Fruit fly (Drosophila melanogaster) whole organism, larva: ENCODE data around the gene Scox.
A peak's percentile ranks its signal among the peaks of the same experiment; 100 is the strongest.

Experiments
- noc ChIP-seq: fragments of 200-800 bp; sonication (Bioruptor generic); optimal IDR thresholded peaks from 3 replicates; lab custom pipeline; 2019; ENCODE audit warnings: missing biosample characterization, mild to moderate bottlenecking, missing genetic modification characterization, moderate library complexity

The Scox gene

DNA sequence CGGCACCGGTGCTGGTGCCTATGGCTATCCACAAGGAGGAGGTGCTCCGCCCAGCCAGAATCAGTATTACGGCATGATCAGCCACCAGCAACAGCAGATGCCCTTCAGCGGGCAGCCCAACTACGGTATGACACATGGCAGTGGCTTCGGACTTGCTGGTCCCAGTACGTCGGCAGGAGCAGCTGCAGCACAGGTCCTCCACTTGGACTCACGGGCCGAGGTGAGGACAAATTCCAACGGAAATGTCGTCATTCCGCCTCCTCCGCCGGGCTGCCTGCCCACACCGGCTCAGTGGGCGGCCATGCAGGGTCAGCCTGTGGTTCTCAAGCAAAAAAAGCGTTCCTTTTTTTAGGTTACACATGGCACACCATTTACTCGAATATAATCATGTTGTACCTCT lies 2.8 kb downstream of the Scox start:
- no peak for TF ChIP-seq noc (tag; lab: Kevin White, UChicago)

DNA sequence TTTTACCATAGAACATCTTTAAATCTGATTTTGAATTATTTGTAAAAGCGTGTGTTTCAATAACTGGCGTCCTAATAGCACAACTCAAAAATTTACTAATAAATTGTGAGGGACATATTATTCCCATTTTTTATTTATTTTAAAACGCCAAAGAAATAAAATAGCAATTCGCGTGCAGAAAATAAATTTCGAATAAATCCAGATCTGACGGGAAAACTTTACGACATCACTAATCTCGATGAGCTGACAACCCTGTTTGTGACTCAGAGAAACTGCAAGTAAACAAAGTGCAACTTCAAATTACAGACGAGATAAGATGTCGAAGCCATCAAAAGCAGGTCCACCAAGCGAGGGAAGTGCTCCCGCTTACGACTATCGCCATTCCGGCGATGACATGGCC lies 3.3 kb downstream of the Scox start, which contains the start of gene CG34125:
Gene CG34125, plus strand, starts transcription at position 254 of the 400 bp plus-strand sequence.
- no peak for TF ChIP-seq noc (tag; lab: Kevin White, UChicago)

DNA sequence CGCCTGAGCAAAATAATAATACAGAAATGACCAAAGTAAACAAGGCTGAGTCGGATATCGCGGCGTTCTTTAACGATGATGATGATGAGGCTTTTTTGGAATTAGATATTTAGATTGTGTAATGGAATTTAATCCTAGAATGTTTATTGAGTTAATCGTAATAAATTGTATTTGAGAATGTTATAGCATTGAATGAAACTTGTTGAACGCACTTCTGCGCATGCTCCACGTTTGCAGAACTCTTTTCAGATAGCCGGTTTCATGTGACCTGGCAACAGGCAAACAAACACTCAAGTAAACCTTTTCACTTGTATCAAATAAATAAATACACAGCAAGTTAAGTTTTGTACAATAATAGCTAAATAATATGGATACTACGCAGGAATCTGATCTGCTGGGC lies 10.6 kb downstream of the Scox start, which contains the start of gene CG34124:
Gene CG34124, plus strand, starts transcription at position 301 of the 400 bp plus-strand sequence.
- no peak for TF ChIP-seq noc (tag; lab: Kevin White, UChicago)

DNA sequence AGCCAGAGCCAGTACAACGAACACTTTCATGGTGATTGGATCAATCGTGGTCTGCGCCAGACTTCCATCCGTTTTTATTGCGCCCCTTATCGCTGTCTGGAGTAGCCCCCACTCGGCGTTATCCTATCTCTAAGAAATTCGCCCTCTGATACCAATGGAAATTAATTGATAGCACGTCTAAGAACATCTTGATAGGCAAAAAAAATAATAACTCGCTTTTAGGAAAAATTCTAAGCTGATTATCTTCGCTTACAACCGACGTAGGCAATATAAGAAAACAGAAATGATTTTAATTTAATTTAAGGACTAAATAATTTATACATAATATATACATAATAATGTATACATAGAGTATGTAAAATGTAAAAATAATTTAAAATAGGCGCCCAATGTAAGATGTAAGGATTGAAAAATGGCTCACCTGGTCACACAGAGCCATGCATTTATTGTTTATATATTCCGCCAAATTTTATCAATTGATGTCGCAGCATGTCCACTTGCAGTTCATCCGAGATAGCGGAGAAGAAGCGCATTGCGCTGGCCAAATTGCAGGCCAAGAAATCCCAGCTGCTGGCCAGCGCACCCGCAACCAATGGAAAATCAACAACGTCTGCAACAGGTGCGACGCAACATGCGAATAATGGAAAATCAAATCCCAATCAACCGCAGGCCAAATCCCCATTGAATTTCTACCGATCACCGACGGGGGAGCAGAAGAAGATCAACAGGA lies 13.5 kb downstream of the Scox start, which contains the start of the genes Jon25Bi and Marcal1:
Gene Jon25Bi, minus strand, starts transcription at position 51 of the 730 bp plus-strand sequence.
Gene Marcal1, plus strand, starts transcription at position 416 of the 730 bp plus-strand sequence.
- no peak for TF ChIP-seq noc (tag; lab: Kevin White, UChicago)

DNA sequence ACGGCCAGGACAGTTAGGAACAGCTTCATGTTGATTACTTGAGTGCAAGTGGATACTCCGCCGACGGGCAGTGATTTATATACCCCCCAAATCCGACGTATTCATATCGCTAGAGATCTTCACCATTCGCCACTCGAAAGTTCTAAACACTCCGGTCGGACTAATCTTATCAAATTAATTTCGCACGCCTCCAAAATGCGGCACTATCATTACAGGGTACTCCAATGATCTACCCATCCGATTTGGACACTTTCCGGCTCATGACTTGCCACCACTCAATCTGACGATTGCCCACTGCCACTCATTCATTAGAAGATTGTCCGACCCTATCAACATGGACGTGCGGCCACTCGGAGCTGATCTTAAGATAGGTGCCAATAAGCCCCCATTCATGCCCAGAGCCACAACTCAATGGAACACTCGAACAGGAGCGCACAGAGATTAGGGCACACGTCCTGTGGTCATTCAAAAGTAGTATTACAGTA lies 15.6 kb downstream of the Scox start, which contains the start of gene Jon25Bii:
Gene Jon25Bii, minus strand, starts transcription at position 51 of the 485 bp plus-strand sequence.
- TF ChIP-seq noc (tag; lab: Kevin White, UChicago): no peak

DNA sequence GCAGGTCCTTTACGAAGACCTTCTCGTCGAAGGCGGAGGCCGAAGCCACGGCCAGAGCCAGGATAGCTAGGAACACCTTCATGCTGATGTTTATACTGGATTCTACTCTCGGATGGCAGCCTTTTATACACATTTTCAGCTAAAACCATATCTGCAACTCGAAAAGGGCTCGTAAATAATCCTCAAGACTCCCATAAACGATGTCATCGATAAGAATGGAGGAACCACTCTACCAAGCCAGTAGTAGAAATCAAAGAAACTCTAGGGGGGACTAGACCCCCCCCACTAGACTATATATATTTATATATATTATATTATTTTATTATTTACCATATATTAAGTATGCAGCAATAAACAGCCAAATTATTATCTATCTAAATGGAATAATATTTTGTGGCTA lies 18.1 kb downstream of the Scox start, which contains the start of gene Jon25Biii:
Gene Jon25Biii, minus strand, starts transcription at position 101 of the 400 bp plus-strand sequence.
- peak; percentile 28 for TF ChIP-seq noc (tag; lab: Kevin White, UChicago)

DNA sequence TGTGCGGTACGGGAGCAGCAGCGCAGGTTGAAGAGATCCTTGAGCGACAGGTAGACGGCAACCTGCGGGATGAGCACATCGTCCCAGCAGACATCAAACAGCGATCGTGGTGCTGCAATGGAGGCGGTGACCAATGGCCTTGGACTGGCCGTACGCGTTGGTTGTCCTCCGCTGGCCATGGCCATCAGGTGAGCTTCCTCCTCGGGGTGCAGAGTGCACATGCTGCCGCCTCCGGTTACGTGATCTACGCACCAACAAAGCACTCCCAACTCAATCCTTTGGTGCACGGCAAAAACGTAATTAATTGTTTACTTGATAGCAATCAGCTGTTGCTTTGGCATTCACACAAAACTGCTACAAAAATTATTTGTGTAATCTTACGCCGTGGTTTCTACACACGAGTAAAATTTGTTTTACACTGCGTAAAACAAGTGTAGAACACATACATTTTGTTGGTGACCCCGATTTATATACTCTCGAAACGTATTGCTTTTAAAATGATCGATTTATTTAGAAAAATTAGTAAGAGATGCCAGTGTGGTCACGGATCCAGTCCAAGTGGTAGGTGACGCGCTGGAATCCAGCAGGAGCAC lies 19.2 kb downstream of the Scox start, which contains the start of gene jet:
Gene jet, minus strand, starts transcription at position 332 of the 593 bp plus-strand sequence.
- TF ChIP-seq noc (tag; lab: Kevin White, UChicago): no peak

DNA sequence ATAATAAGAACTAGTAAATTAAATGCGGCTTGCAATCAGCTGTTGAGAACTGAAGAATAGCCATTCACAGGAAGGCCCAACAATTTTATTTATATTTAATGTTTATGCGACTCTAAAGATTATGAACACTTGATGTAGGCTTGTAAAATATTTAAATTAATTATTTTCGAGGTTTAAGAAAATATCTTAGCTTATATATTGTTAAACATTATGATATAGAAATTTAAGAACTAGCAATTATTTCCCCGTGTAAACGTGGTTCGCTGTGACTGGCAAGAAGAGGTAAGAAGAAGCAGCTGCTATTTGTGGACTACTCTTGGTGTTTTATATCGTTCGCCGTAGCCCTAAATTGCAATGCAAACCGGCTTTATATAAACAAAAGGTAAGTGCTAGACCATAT lies 23.4 kb downstream of the Scox start, which contains the start of the genes mRpL24 and betaggt-I:
Gene mRpL24, minus strand, starts transcription at position 62 of the 400 bp plus-strand sequence.
Gene betaggt-I, plus strand, starts transcription at position 280 of the 400 bp plus-strand sequence.
- peak; percentile 97 for TF ChIP-seq noc (tag; lab: Kevin White, UChicago)

DNA sequence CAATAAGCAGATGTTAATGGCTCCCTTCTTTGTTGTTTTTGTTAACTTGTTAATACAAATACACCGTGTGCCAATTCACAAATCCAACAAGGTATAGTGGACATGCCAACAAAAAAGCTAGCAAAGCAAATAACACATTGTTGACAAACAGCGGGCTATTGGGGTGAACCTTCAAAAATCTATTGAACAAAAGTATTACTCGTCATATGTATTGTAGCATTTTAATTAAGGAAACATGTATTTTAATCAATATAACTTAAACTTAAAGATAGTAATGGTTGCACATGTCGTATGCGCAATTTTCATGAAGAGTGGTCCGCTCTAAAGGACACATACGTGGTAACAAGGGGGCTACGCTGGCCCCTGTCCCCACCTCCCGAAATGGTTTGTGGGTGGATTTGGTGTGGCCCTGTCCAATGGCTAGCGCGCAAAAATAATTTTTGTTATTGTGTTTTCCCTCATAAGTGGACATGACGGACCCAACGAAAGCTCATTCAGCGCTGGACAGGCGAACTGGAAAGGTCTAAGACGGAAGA lies 26.4 kb downstream of the Scox start, which contains the start of gene synr:
Gene synr, plus strand, starts transcription at position 486 of the 536 bp plus-strand sequence.
- no peak for TF ChIP-seq noc (tag; lab: Kevin White, UChicago)

DNA sequence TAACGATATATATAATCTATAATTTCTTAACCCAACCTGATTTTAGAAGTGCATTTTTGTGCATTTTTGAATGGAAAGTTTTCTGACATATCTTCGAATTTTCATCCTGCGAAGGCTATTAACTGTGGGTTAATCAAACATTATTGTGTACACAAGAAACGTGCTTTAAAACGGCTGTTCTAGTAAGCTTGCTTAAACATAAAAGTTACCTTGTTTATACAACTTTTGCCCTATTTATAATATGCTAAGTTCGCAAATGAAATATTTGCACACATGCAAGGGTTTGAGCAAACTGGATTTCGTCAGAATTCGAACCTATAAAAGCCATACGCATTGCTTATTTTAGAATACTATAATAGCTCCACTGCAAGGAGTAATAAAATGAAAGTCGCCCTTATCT lies 31.7 kb downstream of the Scox start, which contains the start of gene Sgs1:
Gene Sgs1, plus strand, starts transcription at position 350 of the 400 bp plus-strand sequence.
- no peak for TF ChIP-seq noc (tag; lab: Kevin White, UChicago)

DNA sequence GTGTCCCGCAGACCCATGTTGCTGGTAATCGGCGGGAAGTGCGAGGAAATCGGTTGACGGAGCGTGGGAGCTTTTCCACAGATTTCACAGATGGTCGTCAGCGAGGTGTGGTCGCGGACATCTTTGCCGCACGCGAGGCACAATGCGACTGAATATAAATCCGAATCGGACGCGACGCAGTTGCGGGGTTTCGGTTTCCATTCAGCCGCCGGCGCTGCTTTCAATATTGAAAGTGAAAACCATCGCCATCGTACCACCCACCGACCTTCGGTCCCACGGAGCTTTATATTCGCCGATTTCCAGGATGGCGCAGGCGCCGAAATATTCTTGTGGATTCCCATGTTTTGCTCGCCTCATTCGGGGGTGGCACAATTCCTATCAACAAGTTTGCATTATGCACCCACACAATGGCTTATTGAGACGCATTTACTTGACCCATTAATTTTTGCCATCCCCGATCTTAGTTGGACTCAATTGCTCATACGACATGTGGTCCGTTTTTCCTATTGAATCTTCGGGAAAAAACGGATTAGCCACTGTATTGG lies 32.3 kb downstream of the Scox start, which contains the start of gene hoe2:
Gene hoe2, minus strand, starts transcription at position 126 of the 545 bp plus-strand sequence.
- no peak for TF ChIP-seq noc (tag; lab: Kevin White, UChicago)

DNA sequence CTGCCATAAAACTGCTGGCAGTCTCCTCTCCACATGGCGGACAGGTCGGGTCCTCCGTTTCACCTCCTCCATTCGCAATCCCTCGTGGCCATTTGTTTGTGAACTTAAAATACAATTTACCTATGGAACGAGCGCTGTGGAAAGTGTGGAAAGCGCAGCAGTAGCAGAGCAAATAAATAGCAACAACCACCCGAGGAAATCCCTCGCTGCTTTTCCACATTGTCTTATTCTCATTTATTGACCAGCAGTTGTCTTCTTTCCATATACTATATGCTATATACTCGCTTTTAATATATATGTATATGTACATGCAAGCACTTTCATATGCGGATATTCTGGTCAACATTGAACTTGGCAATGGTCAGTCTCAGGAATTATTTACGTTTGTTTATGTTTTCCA lies 36.5 kb downstream of the Scox start, which contains the start of gene hoe1:
Gene hoe1, minus strand, starts transcription at position 101 of the 400 bp plus-strand sequence.
- no peak for TF ChIP-seq noc (tag; lab: Kevin White, UChicago)

DNA sequence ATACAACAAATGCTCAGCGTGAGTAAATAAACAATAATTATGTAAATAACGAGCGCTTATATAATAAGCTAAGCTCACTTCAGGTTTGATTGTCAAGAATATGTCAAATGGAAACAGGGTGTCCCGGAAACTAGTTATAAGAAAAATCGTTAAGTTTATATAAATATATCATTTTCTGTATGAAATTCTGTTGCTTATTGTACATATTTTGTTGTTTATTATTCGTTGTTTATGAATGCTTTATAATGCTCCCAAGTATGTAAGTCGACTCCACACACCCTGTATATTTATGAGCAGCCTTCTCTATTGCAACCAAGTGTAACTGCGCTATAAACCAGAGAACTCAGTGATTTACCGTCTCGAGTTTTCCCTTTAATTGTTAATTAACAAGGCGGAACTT lies 38.2 kb downstream of the Scox start:
- TF ChIP-seq noc (tag; lab: Kevin White, UChicago): no peak

DNA sequence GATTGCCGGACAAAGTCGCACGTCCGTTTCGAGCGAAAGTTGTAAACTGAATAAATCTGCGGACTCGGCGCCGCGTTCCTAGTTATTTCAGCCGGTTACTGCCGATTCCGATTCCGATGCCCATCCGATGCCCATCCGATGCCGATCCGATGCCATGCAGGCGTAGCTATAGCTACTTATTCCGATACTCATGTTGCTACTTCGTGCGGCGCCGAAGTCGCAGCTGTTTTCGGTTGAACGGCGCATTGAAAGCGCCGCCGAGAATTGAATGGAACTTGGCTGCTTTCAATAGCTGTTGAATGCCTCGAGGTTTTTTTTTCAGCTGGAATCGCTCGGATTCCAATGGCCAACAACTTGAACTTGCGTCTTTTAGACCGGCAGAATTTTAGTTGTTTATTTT lies 40.4 kb downstream of the Scox start:
- TF ChIP-seq noc (tag; lab: Kevin White, UChicago): no peak
